Fruit fly (Drosophila melanogaster): Measurements from ENCODE around the gene Bace.

The Bace gene

DNA sequence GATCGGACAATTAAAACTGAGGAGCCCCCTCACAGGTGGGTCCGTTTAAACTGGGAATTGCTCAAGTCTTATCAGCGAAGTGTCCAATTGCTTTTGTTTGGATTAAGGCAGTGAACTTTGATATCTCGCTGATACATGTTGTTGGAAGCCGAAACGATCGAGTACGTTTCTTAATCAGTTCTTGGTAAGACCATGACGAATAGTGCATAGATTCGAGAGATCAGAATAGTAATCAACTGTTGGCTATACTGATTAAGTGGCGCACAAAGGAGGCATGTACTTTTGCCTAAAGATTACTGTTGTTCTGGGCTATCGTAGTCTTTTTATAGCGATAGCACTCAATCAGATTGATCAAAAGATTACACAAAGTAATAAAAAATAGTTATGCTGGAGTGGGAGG, 44.6 kb downstream of the Bace start:
- TF ChIP-seq Hnf4 (GFP tag; optimal IDR thresholded peaks at IDR 0.05) = peak; percentile 4
- no peak for TF ChIP-seq woc (GFP tag; optimal IDR thresholded peaks at IDR 0.05)
- TF ChIP-seq Dif (GFP tag; optimal IDR thresholded peaks at IDR 0.05; ENCODE audit: partially characterized antibody) = peak; percentile 20

DNA sequence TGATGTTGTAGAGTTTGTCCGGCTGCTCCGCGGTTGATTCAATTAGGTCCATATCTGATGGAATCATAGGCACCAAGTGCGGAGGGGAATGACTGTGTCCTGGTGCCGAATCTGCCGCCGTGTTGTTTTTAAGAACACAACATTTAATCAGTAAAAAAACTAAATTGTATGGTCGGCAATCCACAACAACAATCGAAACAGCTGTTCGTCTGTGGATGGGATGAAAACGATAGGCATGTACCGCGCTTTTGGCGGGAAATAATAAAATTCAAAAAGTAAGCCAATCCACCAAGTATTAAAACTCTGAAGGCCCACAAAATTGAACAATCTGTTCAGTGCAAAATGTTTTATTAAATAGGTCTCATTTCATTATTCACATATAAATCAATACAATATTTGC, 46.7 kb downstream of the Bace start, which contains the start of gene Aasdh:
Gene Aasdh, minus strand, starts transcription at position 219 of the 400 bp plus-strand sequence.
- TF ChIP-seq Dif (GFP tag; optimal IDR thresholded peaks at IDR 0.05; ENCODE audit: partially characterized antibody) (no peak), dsf (GFP tag; optimal IDR thresholded peaks at IDR 0.05; ENCODE audit: borderline replicate concordance) (no peak), sv (GFP tag; optimal IDR thresholded peaks at IDR 0.05) (no peak), Hnf4 (GFP tag; optimal IDR thresholded peaks at IDR 0.05) (no peak), CG32264 (GFP tag; optimal IDR thresholded peaks at IDR 0.05) (no peak), sage (GFP tag; optimal IDR thresholded peaks at IDR 0.05) (no peak), psq (GFP tag; optimal IDR thresholded peaks at IDR 0.05) (no peak), Sp1 (GFP tag; optimal IDR thresholded peaks at IDR 0.05) (no peak), N (GFP tag; optimal IDR thresholded peaks at IDR 0.05) (no peak), fru (GFP tag; optimal IDR thresholded peaks at IDR 0.05) (no peak), dmrt93B (GFP tag; optimal IDR thresholded peaks at IDR 0.05) (no peak), GATAd (GFP tag; optimal IDR thresholded peaks at IDR 0.05) (no peak), Mio (GFP tag; optimal IDR thresholded peaks at IDR 0.05) (no peak), Myc (optimal IDR thresholded peaks at IDR 0.05) (no peak), dl (GFP tag; optimal IDR thresholded peaks at IDR 0.05; ENCODE audit: insufficient read depth in 1 of 2, partially characterized antibody in 2 of 2) (no peak)

Data from whole organism, wandering third instar larva.